Worm (Caenorhabditis elegans) whole organism, L4 larva: ENCODE results near the gene cyp-13B2.

ENCODE experiments used
- D1046.2 ChIP-seq: fragments of 200-800 bp; sonication (Bioruptor generic); IDR thresholded peaks from 2 replicates; pipeline ENCODE4 v1.3.6; 2022; ENCODE audit warnings: missing genetic modification characterization, missing compliant biosample characterization
- Y105C5A.15 ChIP-seq: fragments of 200-800 bp; sonication (Bioruptor generic); IDR thresholded peaks from 2 replicates; pipeline ENCODE4 v1.3.6; 2022; ENCODE audit warnings: missing genetic modification characterization, missing compliant biosample characterization
- aha-1 ChIP-seq: fragments of 150-350 bp; peaks from one replicate; lab custom pipeline; 2014; ENCODE audit warnings: missing biosample characterization, missing genetic modification characterization
- attf-4 ChIP-seq: sonication (generic microtip); optimal IDR thresholded peaks from 3 replicates; lab custom pipeline; 2017; ENCODE audit warnings: missing biosample characterization, missing genetic modification characterization
- ceh-28 ChIP-seq: fragments of 150-350 bp; optimal IDR thresholded peaks from 2 replicates; lab custom pipeline; 2014; ENCODE audit warnings: missing biosample characterization, missing genetic modification reagents, missing genetic modification characterization
- daf-16 ChIP-seq, 3 experiments: sonication (generic microtip); optimal IDR thresholded peaks; 2 replicates each; lab custom pipeline; 2016 to 2017; ENCODE audit warnings: missing genetic modification characterization in 3 of 3, missing genetic modification reagents in 3 of 3, mild to moderate bottlenecking in 2 of 3, missing compliant biosample characterization in 2 of 3, missing biosample characterization in 1 of 3, moderate library complexity in 1 of 3
- daf-8 ChIP-seq: fragments of 200-800 bp; sonication (Bioruptor generic); IDR thresholded peaks from 2 replicates; pipeline ENCODE4 v1.3.6; 2022; ENCODE audit warnings: missing genetic modification characterization, missing compliant biosample characterization
- dmd-6 ChIP-seq: fragments of 200-800 bp; sonication (Bioruptor generic); IDR thresholded peaks from 2 replicates; pipeline ENCODE4 v1.3.6; 2022; ENCODE audit warnings: missing genetic modification reagents, missing genetic modification characterization, missing compliant biosample characterization
- dpl-1 ChIP-seq: fragments of 150-350 bp; optimal IDR thresholded peaks from 2 replicates; lab custom pipeline; 2014; ENCODE audit warnings: missing biosample characterization, missing genetic modification reagents, missing genetic modification characterization
- dve-1 ChIP-seq: sonication (generic microtip); optimal IDR thresholded peaks from 2 replicates; lab custom pipeline; 2017; ENCODE audit warnings: antibody characterized with exemption, mild to moderate bottlenecking, missing genetic modification characterization, missing compliant biosample characterization; ENCODE audit not compliant: insufficient read depth
- gei-8 ChIP-seq: fragments of 200-800 bp; sonication (Bioruptor generic); optimal IDR thresholded peaks from 2 replicates; lab custom pipeline; 2018; ENCODE audit warnings: mild to moderate bottlenecking, missing genetic modification characterization, missing compliant biosample characterization
- hif-1 ChIP-seq, 2 experiments: sonication (generic microtip); optimal IDR thresholded peaks; 2 replicates each; lab custom pipeline; 2016 to 2017; ENCODE audit warnings: missing compliant biosample characterization in 2 of 2, missing genetic modification characterization in 2 of 2, missing genetic modification reagents in 2 of 2, missing genotype in 2 of 2, mild to moderate bottlenecking in 1 of 2
- hlh-11 ChIP-seq: fragments of 200-800 bp; sonication (Bioruptor generic); optimal IDR thresholded peaks from 2 replicates; lab custom pipeline; 2018; ENCODE audit warnings: mild to moderate bottlenecking, missing genetic modification characterization, missing compliant biosample characterization
- hlh-30 ChIP-seq: sonication (generic microtip); optimal IDR thresholded peaks from 2 replicates; lab custom pipeline; 2017; ENCODE audit warnings: antibody characterized with exemption, mild to moderate bottlenecking, missing genetic modification characterization, missing compliant biosample characterization; ENCODE audit not compliant: insufficient read depth
- hmg-1.1 ChIP-seq: fragments of 200-800 bp; sonication (Bioruptor generic); IDR thresholded peaks from 2 replicates; pipeline ENCODE4 v1.3.6; 2022; ENCODE audit warnings: missing genetic modification reagents, missing genetic modification characterization, missing compliant biosample characterization
- lin-1 ChIP-seq: fragments of 200-800 bp; sonication (Bioruptor generic); IDR thresholded peaks from 2 replicates; pipeline ENCODE4 v1.3.6; 2022; ENCODE audit warnings: missing genetic modification reagents, missing genetic modification characterization, missing compliant biosample characterization
- lin-13 ChIP-seq: fragments of 150-350 bp; optimal IDR thresholded peaks from 2 replicates; lab custom pipeline; 2014; ENCODE audit warnings: missing biosample characterization, missing genetic modification reagents, missing genetic modification characterization
- lin-15B ChIP-seq: fragments of 150-350 bp; sonication (generic microtip); optimal IDR thresholded peaks from 3 replicates; lab custom pipeline; 2014; ENCODE audit warnings: missing biosample characterization, missing genetic modification characterization
- mdl-1 ChIP-seq, 2 experiments: fragments of 150-350 bp in 1 of 2; sonication (generic microtip) in 1 of 2; optimal IDR thresholded peaks; 2 replicates each; lab custom pipeline; 2014 to 2017; ENCODE audit warnings: missing biosample characterization in 2 of 2, missing genetic modification characterization in 2 of 2
- mep-1 ChIP-seq: fragments of 150-350 bp; sonication (generic microtip); optimal IDR thresholded peaks from 3 replicates; lab custom pipeline; 2014; ENCODE audit warnings: missing biosample characterization, missing genetic modification characterization
- mes-2 ChIP-seq: sonication (generic microtip); optimal IDR thresholded peaks from 2 replicates; lab custom pipeline; 2016; ENCODE audit warnings: missing genotype, mild to moderate bottlenecking, missing genetic modification characterization, missing compliant biosample characterization; ENCODE audit not compliant: poor library complexity, severe bottlenecking
- nhr-25 ChIP-seq: sonication (generic microtip); optimal IDR thresholded peaks from 2 replicates; lab custom pipeline; 2017; ENCODE audit warnings: missing genetic modification characterization, mild to moderate bottlenecking, missing compliant biosample characterization, antibody characterized with exemption, moderate library complexity, borderline replicate concordance; ENCODE audit not compliant: insufficient read depth
- nhr-28 ChIP-seq: fragments of 150-350 bp; optimal IDR thresholded peaks from 2 replicates; lab custom pipeline; 2014; ENCODE audit warnings: missing biosample characterization, missing genetic modification characterization
- nhr-48 ChIP-seq: sonication (generic microtip); optimal IDR thresholded peaks from 2 replicates; lab custom pipeline; 2016; ENCODE audit warnings: mild to moderate bottlenecking, missing genetic modification characterization, missing compliant biosample characterization
- nhr-6 ChIP-seq: fragments of 150-350 bp; optimal IDR thresholded peaks from 2 replicates; lab custom pipeline; 2014; ENCODE audit warnings: missing biosample characterization, missing genetic modification characterization
- nhr-77 ChIP-seq: fragments of 150-350 bp; optimal IDR thresholded peaks from 2 replicates; lab custom pipeline; 2014; ENCODE audit warnings: missing biosample characterization, missing genetic modification characterization
- rbr-2 ChIP-seq: sonication (generic microtip); optimal IDR thresholded peaks from 2 replicates; lab custom pipeline; 2016; ENCODE audit warnings: missing genotype, missing genetic modification characterization, missing compliant biosample characterization
- set-16 ChIP-seq: fragments of 200-800 bp; sonication (Bioruptor generic); IDR thresholded peaks from 2 replicates; pipeline ENCODE4 v1.3.6; 2022; ENCODE audit warnings: missing genetic modification reagents, missing genetic modification characterization, missing compliant biosample characterization
- skn-1 ChIP-seq: fragments of 150-350 bp; optimal IDR thresholded peaks from 2 replicates; lab custom pipeline; 2014; ENCODE audit warnings: missing biosample characterization, missing genetic modification characterization
- tra-1 ChIP-seq: fragments of 200-800 bp; sonication (Bioruptor generic); IDR thresholded peaks from 2 replicates; pipeline ENCODE4 v1.3.6; 2022; ENCODE audit warnings: missing genetic modification reagents, missing genetic modification characterization, missing compliant biosample characterization
- unc-62 ChIP-seq, 3 experiments: fragments of 150-350 bp in 1 of 3; sonication (generic microtip); optimal IDR thresholded peaks in 2 of 3; peaks in 1 of 3; 1 replicate in 1 of 3; 2 replicates in 2 of 3; lab custom pipeline; 2014 to 2017; ENCODE audit warnings: missing biosample characterization in 3 of 3, missing genetic modification characterization in 3 of 3, missing genetic modification reagents in 3 of 3, missing genotype in 1 of 3
- vab-7 ChIP-seq: fragments of 200-800 bp; sonication (Bioruptor generic); IDR thresholded peaks from 2 replicates; pipeline ENCODE4 v1.3.6; 2022; ENCODE audit warnings: missing genetic modification reagents, missing genetic modification characterization, missing compliant biosample characterization
- zip-11 ChIP-seq: fragments of 200-800 bp; sonication (Bioruptor generic); IDR thresholded peaks from 2 replicates; pipeline ENCODE4 v1.3.6; 2022; ENCODE audit warnings: missing genetic modification characterization, missing compliant biosample characterization
- zip-2 ChIP-seq: fragments of 150-350 bp; optimal IDR thresholded peaks from 2 replicates; lab custom pipeline; 2014; ENCODE audit warnings: missing biosample characterization, missing genetic modification characterization
- ztf-11 ChIP-seq: fragments of 150-350 bp; optimal IDR thresholded peaks from 2 replicates; lab custom pipeline; 2014; ENCODE audit warnings: missing biosample characterization, missing genetic modification characterization
- ztf-7 ChIP-seq: fragments of 150-350 bp; optimal IDR thresholded peaks from 2 replicates; lab custom pipeline; 2014; ENCODE audit warnings: missing biosample characterization, missing genetic modification characterization

cyp-13B2 gene

ce11 chrX:14238291-14238758, 13.0 kb downstream of the cyp-13B2 start, which contains the start of gene K04C1.2:
TSS of gene K04C1.2 (plus strand) at chrX:14238708.
- TF ChIP-seq skn-1 (tag; lab: Kevin White, UChicago) (no peak), lin-13 (GFP tag; lab: Kevin White, UChicago) (peak; percentile 40), daf-8 (no peak), ztf-11 (tag; lab: Kevin White, UChicago) (no peak), rbr-2 (tag; lab: Kevin White, UChicago) (peak; percentile 53), unc-62 (GFP tag; optimal IDR thresholded peaks at IDR 0.05 in 1 of 2; lab: Kevin White, UChicago) (no peak), unc-62 (tag; optimal IDR thresholded peaks at IDR 0.05; lab: Kevin White, UChicago) (no peak), attf-4 (tag; lab: Kevin White, UChicago) (no peak), nhr-25 (tag; lab: Kevin White, UChicago) (no peak), hlh-11 (tag; lab: Kevin White, UChicago) (peak; percentile 72), nhr-6 (peak; percentile 32), zip-11 (GFP tag; lab: Robert Waterston, UW) (no peak), tra-1 (no peak), hlh-30 (tag; lab: Kevin White, UChicago) (peak; percentile 65), dve-1 (tag; lab: Kevin White, UChicago) (peak; percentile 85), set-16 (GFP tag; lab: Robert Waterston, UW) (no peak), mep-1 (tag; lab: Kevin White, UChicago) (peak; percentile 70), mes-2 (tag; lab: Kevin White, UChicago) (peak; percentile 58), ceh-28 (tag; lab: Kevin White, UChicago) (peak; percentile 26), aha-1 (tag; lab: Kevin White, UChicago) (peak; percentile 96), hif-1 (tag; optimal IDR thresholded peaks at IDR 0.05; lab: Kevin White, UChicago) (peak in 1 of 2 experiments; percentile 30), Y105C5A.15 (GFP tag; lab: Robert Waterston, UW) (no peak), nhr-28 (tag; lab: Kevin White, UChicago) (peak; percentile 42), vab-7 (GFP tag; lab: Robert Waterston, UW) (no peak), mdl-1 (tag; optimal IDR thresholded peaks at IDR 0.05; lab: Kevin White, UChicago) (peak in 1 of 2 experiments; percentile 47), dmd-6 (GFP tag; lab: Robert Waterston, UW) (peak; percentile 27; the same call in 1 of the 2 replicates), nhr-77 (tag; lab: Kevin White, UChicago) (peak; percentile 34), daf-16 (GFP tag; optimal IDR thresholded peaks at IDR 0.05; lab: Kevin White, UChicago) (no peak), daf-16 (tag; optimal IDR thresholded peaks at IDR 0.05; lab: Kevin White, UChicago) (peak; percentile 43), ztf-7 (tag; lab: Kevin White, UChicago) (no peak), hmg-1.1 (peak; percentile 37; the same call in 1 of the 2 replicates), dpl-1 (GFP tag; lab: Kevin White, UChicago) (peak; percentile 11), D1046.2 (GFP tag; lab: Robert Waterston, UW) (no peak)

ce11 chrX:14240205-14240604, 14.8 kb downstream of the cyp-13B2 start:
- TF ChIP-seq lin-1 (no peak), lin-15B (tag; lab: Kevin White, UChicago) (no peak), ceh-28 (tag; lab: Kevin White, UChicago) (no peak), hlh-30 (tag; lab: Kevin White, UChicago) (no peak), zip-2 (tag; lab: Kevin White, UChicago) (no peak), unc-62 (GFP tag; optimal IDR thresholded peaks at IDR 0.05 in 1 of 2; lab: Kevin White, UChicago) (peak in 1 of 2 experiments; percentile 93), unc-62 (tag; optimal IDR thresholded peaks at IDR 0.05; lab: Kevin White, UChicago) (no peak), gei-8 (GFP tag; lab: Kevin White, UChicago) (no peak), nhr-48 (tag; lab: Kevin White, UChicago) (no peak)
